Fruit fly (Drosophila melanogaster): ENCODE measurements around the gene CG14671.

dm6 chr3R:5568590-5568989 lies 4.0 kb upstream of the CG14671 start, which contains the start of the genes CG2931 and Rheb:
- TF ChIP-seq CG15710 (tag; optimal IDR thresholded peaks at IDR 0.05) (peak; percentile 29), rn (GFP tag; IDR thresholded peaks at IDR 0.05) (peak; percentile 56), CG14655 (GFP tag; optimal IDR thresholded peaks at IDR 0.05) (no peak), CG12605 (GFP tag; IDR thresholded peaks at IDR 0.05) (no peak), Pif1B (GFP tag; optimal IDR thresholded peaks at IDR 0.05) (peak; percentile 25), CG8159 (tag; optimal IDR thresholded peaks at IDR 0.05) (no peak), Ets98B (GFP tag; IDR thresholded peaks at IDR 0.05) (peak; percentile 42; the same call in 1 of the 2 replicates), gl (tag; optimal IDR thresholded peaks at IDR 0.05) (no peak), CG32121 (GFP tag; IDR thresholded peaks at IDR 0.05) (peak; percentile 60; the same call in 1 of the 2 replicates), Pif1A (GFP tag; optimal IDR thresholded peaks at IDR 0.05) (no peak), D1 (tag; optimal IDR thresholded peaks at IDR 0.05) (no peak), CG34367 (tag; optimal IDR thresholded peaks at IDR 0.05) (peak; percentile 24), EcR (GFP tag; optimal IDR thresholded peaks at IDR 0.05) (no peak), CG8301 (tag; optimal IDR thresholded peaks at IDR 0.05) (peak; percentile 32)

All from whole organism, pupa.